Worm (Caenorhabditis elegans): ENCODE measurements around the gene srsx-11.

DNA sequence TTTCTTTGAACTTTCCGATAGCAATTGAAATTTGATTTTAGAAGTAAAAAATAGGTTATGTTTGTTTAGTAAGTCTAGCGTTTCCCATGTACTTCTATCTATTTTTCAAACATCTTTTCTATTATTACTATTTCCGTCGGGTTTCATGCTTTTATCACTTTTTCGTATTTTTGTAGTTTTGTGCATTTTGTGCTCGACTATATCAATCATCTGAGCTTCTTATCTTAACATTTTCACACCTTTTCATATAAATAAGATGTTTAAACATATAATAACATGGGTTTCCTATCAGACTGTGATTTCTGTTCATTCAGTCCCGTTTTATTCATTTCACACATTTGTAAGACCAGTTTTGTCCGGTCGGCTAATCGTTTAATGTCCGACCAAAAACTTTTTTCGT is 39.1 kb upstream of the srsx-11 start:
- TF ChIP-seq nhr-12 (tag; optimal IDR thresholded peaks at IDR 0.05) (no peak), nhr-237 (tag; optimal IDR thresholded peaks at IDR 0.05) (no peak), cnd-1 (tag; optimal IDR thresholded peaks at IDR 0.05) (no peak), elt-3 (tag; optimal IDR thresholded peaks at IDR 0.05) (no peak), bed-3 (GFP tag; optimal IDR thresholded peaks at IDR 0.05) (no peak), nhr-76 (tag; optimal IDR thresholded peaks at IDR 0.05) (no peak), hlh-1 (tag; optimal IDR thresholded peaks at IDR 0.05) (no peak), snpc-4 (tag; optimal IDR thresholded peaks at IDR 0.05) (no peak), ceh-83 (GFP tag; optimal IDR thresholded peaks at IDR 0.05) (no peak), nhr-28 (tag; optimal IDR thresholded peaks at IDR 0.05) (no peak), flh-1 (GFP tag; optimal IDR thresholded peaks at IDR 0.05) (no peak)
